Worm (Caenorhabditis elegans) whole organism, mixed stage, embryonic: ENCODE results near the gene prmt-5.
A peak's percentile ranks its signal among the peaks of the same experiment; 100 is the strongest.

ENCODE experiments used
- bed-3 ChIP-seq: fragments of 200-800 bp; sonication (Bioruptor generic); optimal IDR thresholded peaks from 3 replicates; lab custom pipeline; 2018; ENCODE audit warnings: mild to moderate bottlenecking, missing genetic modification characterization, moderate library complexity, missing compliant biosample characterization
- ceh-43 ChIP-seq: fragments of 200-800 bp; sonication (Bioruptor generic); optimal IDR thresholded peaks from 2 replicates; lab custom pipeline; 2018; ENCODE audit warnings: mild to moderate bottlenecking, missing genetic modification characterization, moderate library complexity, missing compliant biosample characterization
- ceh-83 ChIP-seq: fragments of 200-800 bp; sonication (Bioruptor generic); optimal IDR thresholded peaks from 2 replicates; lab custom pipeline; 2018; ENCODE audit warnings: mild to moderate bottlenecking, missing genetic modification characterization, missing compliant biosample characterization
- ces-1 ChIP-seq: fragments of 150-350 bp; optimal IDR thresholded peaks from 2 replicates; lab custom pipeline; 2014; ENCODE audit warnings: missing biosample characterization, missing genetic modification reagents, missing genetic modification characterization
- elt-1 ChIP-seq: sonication (generic microtip); optimal IDR thresholded peaks from 2 replicates; lab custom pipeline; 2017; ENCODE audit warnings: missing genetic modification characterization, mild to moderate bottlenecking, missing compliant biosample characterization, antibody characterized with exemption, moderate library complexity, borderline replicate concordance; ENCODE audit not compliant: insufficient read depth
- lin-13 ChIP-seq: fragments of 150-350 bp; optimal IDR thresholded peaks from 2 replicates; lab custom pipeline; 2014; ENCODE audit warnings: missing biosample characterization, missing genetic modification characterization
- mab-5 ChIP-seq: fragments of 150-350 bp; optimal IDR thresholded peaks from 2 replicates; lab custom pipeline; 2014; ENCODE audit warnings: missing biosample characterization, missing genetic modification characterization
- mep-1 ChIP-seq: fragments of 150-350 bp; optimal IDR thresholded peaks from 2 replicates; lab custom pipeline; 2017; ENCODE audit warnings: missing biosample characterization, missing genetic modification reagents, missing genetic modification characterization, inconsistent platforms
- nhr-12 ChIP-seq: fragments of 150-350 bp; optimal IDR thresholded peaks from 2 replicates; lab custom pipeline; 2014; ENCODE audit warnings: missing biosample characterization, missing genetic modification characterization
- nhr-237 ChIP-seq: fragments of 150-350 bp; optimal IDR thresholded peaks from 2 replicates; lab custom pipeline; 2014; ENCODE audit warnings: missing biosample characterization, missing genetic modification characterization
- nhr-28 ChIP-seq: fragments of 150-350 bp; optimal IDR thresholded peaks from 2 replicates; lab custom pipeline; 2014; ENCODE audit warnings: missing biosample characterization, missing genetic modification characterization
- nhr-76 ChIP-seq: sonication (generic microtip); optimal IDR thresholded peaks from 2 replicates; lab custom pipeline; 2017; ENCODE audit warnings: missing biosample characterization, missing genetic modification characterization
- snpc-4 ChIP-seq: fragments of 150-350 bp; optimal IDR thresholded peaks from 2 replicates; lab custom pipeline; 2014; ENCODE audit warnings: missing biosample characterization, missing genetic modification characterization
- ztf-11 ChIP-seq: fragments of 150-350 bp; optimal IDR thresholded peaks from 2 replicates; lab custom pipeline; 2014; ENCODE audit warnings: missing biosample characterization, missing genetic modification characterization

DNA sequence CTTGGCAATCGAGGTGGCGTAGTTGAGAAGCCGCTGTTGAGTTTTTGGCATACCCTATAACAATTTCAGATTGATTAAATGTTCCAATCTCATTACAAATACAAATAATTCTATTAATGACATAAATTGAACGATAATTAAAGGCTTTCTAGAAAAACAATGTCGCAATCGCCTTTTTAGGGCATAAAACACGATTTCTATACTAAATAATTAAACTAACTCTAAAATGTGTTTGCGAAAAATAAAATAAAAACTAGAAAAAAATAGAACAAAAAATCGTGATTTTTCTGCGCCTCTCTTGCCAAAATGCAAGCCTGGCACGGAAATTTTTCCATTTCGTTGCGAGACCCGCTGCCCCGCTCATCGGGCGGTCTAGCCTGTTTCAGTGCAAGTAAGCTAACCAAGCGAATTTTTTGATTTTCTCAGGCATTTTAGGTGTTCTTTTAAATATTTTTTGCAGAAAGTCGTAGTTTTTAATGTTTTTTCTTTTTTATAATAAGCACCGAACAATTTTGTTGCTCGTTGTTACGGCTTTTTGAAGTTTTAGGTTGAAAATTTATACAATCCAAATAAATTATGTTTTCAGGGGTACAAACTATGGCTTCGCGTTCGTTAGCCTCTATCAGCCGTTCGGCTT, 2.4 kb upstream of the prmt-5 start, which contains the start of the genes C34E10.12, C34E10.10 and atp-2:
- TF ChIP-seq nhr-76 (tag; lab: Kevin White, UChicago) (no peak), ztf-11 (tag; lab: Kevin White, UChicago) (no peak), snpc-4 (tag; lab: Kevin White, UChicago) (no peak), elt-1 (tag; lab: Kevin White, UChicago) (no peak), mep-1 (tag; lab: Kevin White, UChicago) (peak; percentile 92), ceh-43 (GFP tag; lab: Kevin White, UChicago) (no peak), ces-1 (peak; percentile 61), nhr-237 (tag; lab: Kevin White, UChicago) (peak; percentile 80), nhr-28 (tag; lab: Kevin White, UChicago) (no peak), lin-13 (tag; lab: Kevin White, UChicago) (peak; percentile 59), ceh-83 (GFP tag; lab: Kevin White, UChicago) (no peak), nhr-12 (tag; lab: Kevin White, UChicago) (no peak), mab-5 (tag; lab: Kevin White, UChicago) (no peak), bed-3 (GFP tag; lab: Kevin White, UChicago) (no peak)
